Worm (Caenorhabditis elegans) whole organism, mixed stage, embryonic: Measurements from ENCODE around the gene spcs-2.

Source experiments
- blmp-1 ChIP-seq: fragments of 150-350 bp; optimal IDR thresholded peaks from 2 replicates; lab custom pipeline; 2014; ENCODE audit warnings: missing biosample characterization, missing genetic modification characterization
- flh-1 ChIP-seq: fragments of 200-800 bp; sonication (Bioruptor generic); optimal IDR thresholded peaks from 2 replicates; lab custom pipeline; 2018; ENCODE audit warnings: mild to moderate bottlenecking, missing genetic modification characterization, moderate library complexity, missing compliant biosample characterization
- lin-13 ChIP-seq: fragments of 150-350 bp; optimal IDR thresholded peaks from 2 replicates; lab custom pipeline; 2014; ENCODE audit warnings: missing biosample characterization, missing genetic modification characterization
- nhr-12 ChIP-seq: fragments of 150-350 bp; optimal IDR thresholded peaks from 2 replicates; lab custom pipeline; 2014; ENCODE audit warnings: missing biosample characterization, missing genetic modification characterization
- nhr-2 ChIP-seq: fragments of 150-350 bp; optimal IDR thresholded peaks from 2 replicates; lab custom pipeline; 2014; ENCODE audit warnings: missing biosample characterization, missing genetic modification characterization
- pha-4 ChIP-seq: fragments of 150-350 bp; optimal IDR thresholded peaks from 2 replicates; lab custom pipeline; 2018; ENCODE audit warnings: missing biosample characterization, missing genetic modification reagents, missing genetic modification characterization
- sem-2 ChIP-seq: fragments of 200-800 bp; sonication (Bioruptor generic); optimal IDR thresholded peaks from 2 replicates; lab custom pipeline; 2018; ENCODE audit warnings: mild to moderate bottlenecking, missing genetic modification characterization, missing compliant biosample characterization
- snpc-4 ChIP-seq: fragments of 150-350 bp; optimal IDR thresholded peaks from 2 replicates; lab custom pipeline; 2014; ENCODE audit warnings: missing biosample characterization, missing genetic modification characterization
- unc-62 ChIP-seq: fragments of 150-350 bp; optimal IDR thresholded peaks from 2 replicates; lab custom pipeline; 2014; ENCODE audit warnings: missing biosample characterization, missing genetic modification reagents, missing genetic modification characterization

- peak; percentile 36 for TF ChIP-seq unc-62 (GFP tag; lab: Kevin White, UChicago)
- TF ChIP-seq flh-1 (GFP tag; lab: Kevin White, UChicago) = no peak
- TF ChIP-seq nhr-2 = no peak
- no peak for TF ChIP-seq sem-2 (GFP tag; lab: Kevin White, UChicago)
- TF ChIP-seq blmp-1 (tag; lab: Kevin White, UChicago) = peak; percentile 34
- TF ChIP-seq lin-13 (tag; lab: Kevin White, UChicago) = no peak
- no peak for TF ChIP-seq snpc-4 (tag; lab: Kevin White, UChicago)
- TF ChIP-seq pha-4 (tag; lab: Kevin White, UChicago) = no peak
- TF ChIP-seq nhr-12 (tag; lab: Kevin White, UChicago) = no peak
Measured at ce11 chrIII:12851034-12851433, 23.8 kb upstream of the spcs-2 start.
